Fruit fly (Drosophila melanogaster) Kc167 (cell line): Measurements from ENCODE around the gene CG7611.

ENCODE experiments used
- Myc ChIP-seq: fragments of >200 bp; optimal IDR thresholded peaks from 2 replicates; lab custom pipeline; 2017; ENCODE audit warnings: missing external identifiers
- Sin3A ChIP-seq: fragments of >200 bp; optimal IDR thresholded peaks from 2 replicates; lab custom pipeline; 2018; ENCODE audit warnings: missing external identifiers
- h ChIP-seq: fragments of >200 bp; optimal IDR thresholded peaks from 3 replicates; lab custom pipeline; 2018; ENCODE audit warnings: missing external identifiers
- insv ChIP-seq: fragments of >200 bp; optimal IDR thresholded peaks from 3 replicates; lab custom pipeline; 2018; ENCODE audit warnings: missing external identifiers
- psq ChIP-seq: fragments of >200 bp; optimal IDR thresholded peaks from 2 replicates; lab custom pipeline; 2017; ENCODE audit warnings: missing external identifiers
- ttk ChIP-seq: sonication (Bioruptor generic); optimal IDR thresholded peaks from 2 replicates; lab custom pipeline; 2017; ENCODE audit warnings: missing external identifiers

dm6 chr3L:21507354-21507928, 15.5 kb upstream of the CG7611 start, which contains the start of the genes Glg1 and M6:
- TF ChIP-seq Sin3A (lab: Kevin White, UChicago) (no peak), psq (lab: Kevin White, UChicago) (no peak), h (lab: Kevin White, UChicago) (no peak), insv (no peak), Myc (lab: Kevin White, UChicago) (no peak), ttk (lab: Kevin White, UChicago) (no peak)
